Fruit fly (Drosophila melanogaster): Measurements from ENCODE around the gene CG32204.

CG32204 gene

dm6 chr3L:18945938-18946337 is at the start of gene CG32204:
TSS of gene CG32204 (minus strand) at chr3L:18946038.
- no peak for TF ChIP-seq psq (optimal IDR thresholded peaks at IDR 0.05)
- no peak for TF ChIP-seq EcR (GFP tag; optimal IDR thresholded peaks at IDR 0.05)
- no peak for TF ChIP-seq Dll (optimal IDR thresholded peaks at IDR 0.05)
- TF ChIP-seq pan (optimal IDR thresholded peaks at IDR 0.05) = no peak
- no peak for TF ChIP-seq CG8478 (optimal IDR thresholded peaks at IDR 0.05)
- no peak for TF ChIP-seq usp (GFP tag; optimal IDR thresholded peaks at IDR 0.05)

dm6 chr3L:18995667-18996029 is 49.8 kb upstream of the CG32204 start:
- TF ChIP-seq usp (GFP tag; optimal IDR thresholded peaks at IDR 0.05) = no peak
- no peak for TF ChIP-seq CG8478 (optimal IDR thresholded peaks at IDR 0.05)

- TF ChIP-seq Dll (optimal IDR thresholded peaks at IDR 0.05) (no peak), EcR (GFP tag; optimal IDR thresholded peaks at IDR 0.05) (no peak), psq (optimal IDR thresholded peaks at IDR 0.05) (no peak), usp (GFP tag; optimal IDR thresholded peaks at IDR 0.05) (no peak), CG8478 (optimal IDR thresholded peaks at IDR 0.05) (no peak), pan (optimal IDR thresholded peaks at IDR 0.05) (no peak)
Measured at dm6 chr3L:18994505-18994969, 48.7 kb upstream of the CG32204 start.

- TF ChIP-seq CG8478 (optimal IDR thresholded peaks at IDR 0.05) (no peak), usp (GFP tag; optimal IDR thresholded peaks at IDR 0.05) (no peak), Dll (optimal IDR thresholded peaks at IDR 0.05) (no peak), psq (optimal IDR thresholded peaks at IDR 0.05) (no peak), EcR (GFP tag; optimal IDR thresholded peaks at IDR 0.05) (no peak), pan (optimal IDR thresholded peaks at IDR 0.05) (no peak)
Measured at dm6 chr3L:18993578-18994255, 47.9 kb upstream of the CG32204 start.

- TF ChIP-seq CG8478 (optimal IDR thresholded peaks at IDR 0.05) (no peak), usp (GFP tag; optimal IDR thresholded peaks at IDR 0.05) (no peak), EcR (GFP tag; optimal IDR thresholded peaks at IDR 0.05) (no peak), Dll (optimal IDR thresholded peaks at IDR 0.05) (no peak), psq (optimal IDR thresholded peaks at IDR 0.05) (no peak), pan (optimal IDR thresholded peaks at IDR 0.05) (no peak)
Measured at dm6 chr3L:18992820-18993219, 47.0 kb upstream of the CG32204 start.

- TF ChIP-seq usp (GFP tag; optimal IDR thresholded peaks at IDR 0.05) = no peak
- no peak for TF ChIP-seq CG8478 (optimal IDR thresholded peaks at IDR 0.05)
- no peak for TF ChIP-seq pan (optimal IDR thresholded peaks at IDR 0.05)
- no peak for TF ChIP-seq psq (optimal IDR thresholded peaks at IDR 0.05)
- TF ChIP-seq EcR (GFP tag; optimal IDR thresholded peaks at IDR 0.05) = no peak
- no peak for TF ChIP-seq Dll (optimal IDR thresholded peaks at IDR 0.05)
Measured at dm6 chr3L:18989611-18990010, 43.8 kb upstream of the CG32204 start, which contains the start of gene CG34256. TSS of gene CG34256 (minus strand) at chr3L:18989815.

- TF ChIP-seq EcR (GFP tag; optimal IDR thresholded peaks at IDR 0.05) = no peak
- TF ChIP-seq pan (optimal IDR thresholded peaks at IDR 0.05) = no peak
- no peak for TF ChIP-seq Dll (optimal IDR thresholded peaks at IDR 0.05)
- TF ChIP-seq psq (optimal IDR thresholded peaks at IDR 0.05) = no peak
- TF ChIP-seq usp (GFP tag; optimal IDR thresholded peaks at IDR 0.05) = no peak
- TF ChIP-seq CG8478 (optimal IDR thresholded peaks at IDR 0.05) = no peak
Measured at dm6 chr3L:18988055-18988819, 42.4 kb upstream of the CG32204 start, which contains the start of gene CG11619. TSS of gene CG11619 (minus strand) at chr3L:18988323.

dm6 chr3L:18984661-18985060 is 38.8 kb upstream of the CG32204 start, which contains the start of gene CG14075:
TSS of gene CG14075 (plus strand) at chr3L:18984961.
- TF ChIP-seq pan (optimal IDR thresholded peaks at IDR 0.05) = no peak
- no peak for TF ChIP-seq EcR (GFP tag; optimal IDR thresholded peaks at IDR 0.05)

dm6 chr3L:18976720-18977119 is 30.9 kb upstream of the CG32204 start:
- no peak for TF ChIP-seq psq (optimal IDR thresholded peaks at IDR 0.05)
- TF ChIP-seq Dll (optimal IDR thresholded peaks at IDR 0.05) = no peak
- TF ChIP-seq EcR (GFP tag; optimal IDR thresholded peaks at IDR 0.05) = no peak
- no peak for TF ChIP-seq CG8478 (optimal IDR thresholded peaks at IDR 0.05)
- TF ChIP-seq usp (GFP tag; optimal IDR thresholded peaks at IDR 0.05) = no peak
- TF ChIP-seq pan (optimal IDR thresholded peaks at IDR 0.05) = no peak

dm6 chr3L:18968193-18968969 is 22.5 kb upstream of the CG32204 start:
- TF ChIP-seq pan (optimal IDR thresholded peaks at IDR 0.05) (no peak), usp (GFP tag; optimal IDR thresholded peaks at IDR 0.05) (no peak), psq (optimal IDR thresholded peaks at IDR 0.05) (no peak), EcR (GFP tag; optimal IDR thresholded peaks at IDR 0.05) (no peak), CG8478 (optimal IDR thresholded peaks at IDR 0.05) (no peak), Dll (optimal IDR thresholded peaks at IDR 0.05) (no peak)

- TF ChIP-seq CG8478 (optimal IDR thresholded peaks at IDR 0.05) = no peak
- no peak for TF ChIP-seq EcR (GFP tag; optimal IDR thresholded peaks at IDR 0.05)
- TF ChIP-seq pan (optimal IDR thresholded peaks at IDR 0.05) = no peak
- no peak for TF ChIP-seq psq (optimal IDR thresholded peaks at IDR 0.05)
- no peak for TF ChIP-seq usp (GFP tag; optimal IDR thresholded peaks at IDR 0.05)
- TF ChIP-seq Dll (optimal IDR thresholded peaks at IDR 0.05) = no peak
Measured at dm6 chr3L:18957032-18957431, 11.2 kb upstream of the CG32204 start.

- TF ChIP-seq CG8478 (optimal IDR thresholded peaks at IDR 0.05) (no peak), Dll (optimal IDR thresholded peaks at IDR 0.05) (no peak), psq (optimal IDR thresholded peaks at IDR 0.05) (no peak), usp (GFP tag; optimal IDR thresholded peaks at IDR 0.05) (no peak), pan (optimal IDR thresholded peaks at IDR 0.05) (no peak), EcR (GFP tag; optimal IDR thresholded peaks at IDR 0.05) (no peak)
Measured at dm6 chr3L:18952399-18952798, 6.6 kb upstream of the CG32204 start.

Measured in whole organism.